Worm (Caenorhabditis elegans) whole organism, young adult: ENCODE measurements around the gene C06A1.3.

Experiments
- B0019.2 ChIP-seq: fragments of 200-800 bp; sonication (Bioruptor generic); conservative IDR thresholded peaks from 2 replicates; pipeline ENCODE4 v1.3.6; 2022; ENCODE audit warnings: missing genetic modification reagents, missing genetic modification characterization, missing compliant biosample characterization
- B0035.1 ChIP-seq: sonication (generic microtip); optimal IDR thresholded peaks from 2 replicates; lab custom pipeline; 2016; ENCODE audit warnings: missing genetic modification characterization, mild to moderate bottlenecking, missing compliant biosample characterization, missing genotype, missing genetic modification reagents
- B0261.1 ChIP-seq: sonication (generic microtip); optimal IDR thresholded peaks from 2 replicates; lab custom pipeline; 2016; ENCODE audit warnings: mild to moderate bottlenecking, missing genetic modification characterization, moderate library complexity, missing compliant biosample characterization
- C06A6.2 ChIP-seq: fragments of 200-800 bp; sonication (Bioruptor generic); conservative IDR thresholded peaks from 2 replicates; pipeline ENCODE4 v1.3.6; 2022; ENCODE audit warnings: missing genetic modification characterization, missing compliant biosample characterization
- C17E4.6 ChIP-seq: fragments of 200-800 bp; sonication (Bioruptor generic); IDR thresholded peaks from 2 replicates; pipeline ENCODE4 v1.3.6; 2022; ENCODE audit warnings: missing genetic modification reagents, missing genetic modification characterization, missing compliant biosample characterization
- F55B11.4 ChIP-seq: sonication (generic microtip); optimal IDR thresholded peaks from 2 replicates; lab custom pipeline; 2016; ENCODE audit warnings: missing compliant biosample characterization, missing genetic modification characterization, borderline replicate concordance; ENCODE audit not compliant: insufficient read depth
- K11D2.4 ChIP-seq: fragments of 200-800 bp; sonication (Bioruptor generic); IDR thresholded peaks from 2 replicates; pipeline ENCODE4 v1.3.6; 2022; ENCODE audit warnings: missing genetic modification reagents, missing genetic modification characterization, missing compliant biosample characterization
- K12H6.12 ChIP-seq: fragments of 200-800 bp; sonication (Bioruptor generic); optimal IDR thresholded peaks from 2 replicates; lab custom pipeline; 2018; ENCODE audit warnings: mild to moderate bottlenecking, missing genetic modification characterization, missing compliant biosample characterization
- Y79H2A.3 ChIP-seq: fragments of 200-800 bp; sonication (Bioruptor generic); conservative IDR thresholded peaks from 2 replicates; pipeline ENCODE4 v1.3.6; 2022; ENCODE audit warnings: missing genetic modification reagents, missing genetic modification characterization, missing compliant biosample characterization
- Y95B8A.8 ChIP-seq: fragments of 200-800 bp; sonication (Bioruptor generic); IDR thresholded peaks from 2 replicates; pipeline ENCODE4 v1.3.6; 2022; ENCODE audit warnings: missing genetic modification reagents, missing genetic modification characterization, missing compliant biosample characterization
- atf-7 ChIP-seq: sonication (generic microtip); optimal IDR thresholded peaks from 2 replicates; lab custom pipeline; 2017; ENCODE audit warnings: mild to moderate bottlenecking, missing genetic modification characterization, missing compliant biosample characterization
- athp-1 ChIP-seq: sonication (generic microtip); optimal IDR thresholded peaks from 2 replicates; lab custom pipeline; 2017; ENCODE audit warnings: mild to moderate bottlenecking, missing genetic modification characterization, missing compliant biosample characterization
- bed-1 ChIP-seq: fragments of 200-800 bp; sonication (Bioruptor generic); IDR thresholded peaks from 2 replicates; pipeline ENCODE4 v1.3.6; 2022; ENCODE audit warnings: missing genetic modification reagents, missing genetic modification characterization, missing compliant biosample characterization
- cebp-2 ChIP-seq: fragments of 200-800 bp; sonication (Bioruptor generic); IDR thresholded peaks from 2 replicates; pipeline ENCODE4 v1.3.6; 2022; ENCODE audit warnings: missing genetic modification characterization, missing compliant biosample characterization
- ceh-100 ChIP-seq: fragments of 200-800 bp; sonication (Bioruptor generic); IDR thresholded peaks from 2 replicates; pipeline ENCODE4 v1.3.6; 2022; ENCODE audit warnings: missing genetic modification reagents, missing genetic modification characterization, missing compliant biosample characterization
- ceh-27 ChIP-seq: fragments of 200-800 bp; sonication (Bioruptor generic); optimal IDR thresholded peaks from 2 replicates; lab custom pipeline; 2018; ENCODE audit warnings: mild to moderate bottlenecking, missing genetic modification characterization, moderate library complexity, missing compliant biosample characterization
- ceh-58 ChIP-seq: fragments of 200-800 bp; sonication (Bioruptor generic); IDR thresholded peaks from 2 replicates; pipeline ENCODE4 v1.3.6; 2022; ENCODE audit warnings: missing genetic modification characterization, missing compliant biosample characterization
- ceh-79 ChIP-seq: sonication (generic microtip); optimal IDR thresholded peaks from 2 replicates; lab custom pipeline; 2017; ENCODE audit warnings: mild to moderate bottlenecking, missing genetic modification characterization, missing compliant biosample characterization
- ceh-91 ChIP-seq: fragments of 200-800 bp; sonication (Bioruptor generic); IDR thresholded peaks from 2 replicates; pipeline ENCODE4 v1.3.6; 2022; ENCODE audit warnings: missing genetic modification reagents, missing genetic modification characterization, missing compliant biosample characterization
- dox-1 ChIP-seq: fragments of 200-800 bp; sonication (Bioruptor generic); IDR thresholded peaks from 2 replicates; pipeline ENCODE4 v1.3.6; 2022; ENCODE audit warnings: missing genetic modification reagents, missing genetic modification characterization, missing compliant biosample characterization
- dpff-1 ChIP-seq: sonication (generic microtip); optimal IDR thresholded peaks from 2 replicates; lab custom pipeline; 2017; ENCODE audit warnings: mild to moderate bottlenecking, missing genetic modification characterization, missing compliant biosample characterization
- dpl-1 ChIP-seq: fragments of 150-350 bp; optimal IDR thresholded peaks from 2 replicates; lab custom pipeline; 2014; ENCODE audit warnings: missing biosample characterization, missing genetic modification reagents, missing genetic modification characterization
- egrh-3 ChIP-seq: fragments of 200-800 bp; sonication (Bioruptor generic); IDR thresholded peaks from 2 replicates; pipeline ENCODE4 v1.3.6; 2022; ENCODE audit warnings: missing genetic modification reagents, missing genetic modification characterization, missing compliant biosample characterization
- ets-4 ChIP-seq: fragments of 200-800 bp; sonication (Bioruptor generic); optimal IDR thresholded peaks from 2 replicates; lab custom pipeline; 2018; ENCODE audit warnings: mild to moderate bottlenecking, missing genetic modification characterization, missing compliant biosample characterization
- him-1 ChIP-seq: sonication (generic microtip); optimal IDR thresholded peaks from 2 replicates; lab custom pipeline; 2016; ENCODE audit warnings: missing genotype, missing genetic modification reagents, missing genetic modification characterization, missing compliant biosample characterization
- hmg-1.2 ChIP-seq: fragments of 200-800 bp; sonication (Bioruptor generic); IDR thresholded peaks from 2 replicates; pipeline ENCODE4 v1.3.6; 2022; ENCODE audit warnings: missing genetic modification reagents, missing genetic modification characterization, missing compliant biosample characterization
- hmg-20 ChIP-seq: fragments of 200-800 bp; sonication (Bioruptor generic); IDR thresholded peaks from 2 replicates; pipeline ENCODE4 v1.3.6; 2022; ENCODE audit warnings: missing genetic modification reagents, missing genetic modification characterization, missing compliant biosample characterization
- lag-1 ChIP-seq: fragments of 200-800 bp; sonication (Bioruptor generic); IDR thresholded peaks from 2 replicates; pipeline ENCODE4 v1.3.6; 2022; ENCODE audit warnings: missing genetic modification reagents, missing genetic modification characterization, missing compliant biosample characterization
- let-526 ChIP-seq: fragments of 200-800 bp; sonication (Bioruptor generic); IDR thresholded peaks from 2 replicates; pipeline ENCODE4 v1.3.6; 2022; ENCODE audit warnings: missing genetic modification reagents, missing genetic modification characterization, missing compliant biosample characterization
- lsl-1 ChIP-seq: fragments of 200-800 bp; sonication (Bioruptor generic); optimal IDR thresholded peaks from 2 replicates; lab custom pipeline; 2018; ENCODE audit warnings: mild to moderate bottlenecking, missing genetic modification characterization, moderate library complexity, missing compliant biosample characterization
- mcd-1 ChIP-seq: fragments of 200-800 bp; sonication (Bioruptor generic); IDR thresholded peaks from 2 replicates; pipeline ENCODE4 v1.3.6; 2022; ENCODE audit warnings: missing genetic modification reagents, missing genetic modification characterization, missing compliant biosample characterization
- mel-28 ChIP-seq: sonication (generic microtip); optimal IDR thresholded peaks from 2 replicates; lab custom pipeline; 2016; ENCODE audit warnings: borderline replicate concordance, mild to moderate bottlenecking, missing genetic modification characterization, missing compliant biosample characterization
- mes-4 ChIP-seq: sonication (generic microtip); optimal IDR thresholded peaks from 2 replicates; lab custom pipeline; 2016; ENCODE audit warnings: missing genotype, missing genetic modification characterization, missing compliant biosample characterization
- nfya-2 ChIP-seq: fragments of 200-800 bp; sonication (Bioruptor generic); IDR thresholded peaks from 2 replicates; pipeline ENCODE4 v1.3.6; 2022; ENCODE audit warnings: missing genetic modification reagents, missing genetic modification characterization, missing compliant biosample characterization
- nhr-80 ChIP-seq: sonication (generic microtip); optimal IDR thresholded peaks from 2 replicates; lab custom pipeline; 2016; ENCODE audit warnings: missing genetic modification characterization, missing compliant biosample characterization
- nhr-90 ChIP-seq: sonication (generic microtip); optimal IDR thresholded peaks from 2 replicates; lab custom pipeline; 2016; ENCODE audit warnings: missing genotype, mild to moderate bottlenecking, missing genetic modification characterization, missing compliant biosample characterization
- rec-8 ChIP-seq, 2 experiments: sonication (generic microtip); optimal IDR thresholded peaks; 2 replicates each; lab custom pipeline; 2016; ENCODE audit warnings: mild to moderate bottlenecking in 2 of 2, missing genetic modification characterization in 2 of 2, missing genetic modification reagents in 2 of 2, missing genotype in 2 of 2, missing biosample characterization in 1 of 2, missing compliant biosample characterization in 1 of 2, moderate library complexity in 1 of 2
- somi-1 ChIP-seq: fragments of 200-800 bp; sonication (Bioruptor generic); optimal IDR thresholded peaks from 2 replicates; lab custom pipeline; 2018; ENCODE audit warnings: mild to moderate bottlenecking, missing genetic modification characterization, missing compliant biosample characterization
- tlf-1 ChIP-seq: fragments of 200-800 bp; sonication (Bioruptor generic); optimal IDR thresholded peaks from 2 replicates; lab custom pipeline; 2018; ENCODE audit warnings: mild to moderate bottlenecking, missing genetic modification characterization, missing compliant biosample characterization
- unc-130 ChIP-seq: sonication (generic microtip); optimal IDR thresholded peaks from 2 replicates; lab custom pipeline; 2016; ENCODE audit warnings: missing genetic modification reagents, missing genetic modification characterization, missing compliant biosample characterization
- xnd-1 ChIP-seq: sonication (generic microtip); optimal IDR thresholded peaks from 2 replicates; lab custom pipeline; 2016; ENCODE audit warnings: missing genotype, missing genetic modification reagents, missing genetic modification characterization, missing compliant biosample characterization
- zfh-2 ChIP-seq: fragments of 200-800 bp; sonication (Bioruptor generic); conservative IDR thresholded peaks from 2 replicates; pipeline ENCODE4 v1.3.6; 2022; ENCODE audit warnings: missing genetic modification reagents, missing genetic modification characterization, missing compliant biosample characterization
- zim-3 ChIP-seq: sonication (generic microtip); optimal IDR thresholded peaks from 2 replicates; lab custom pipeline; 2017; ENCODE audit warnings: mild to moderate bottlenecking, missing genetic modification characterization, moderate library complexity, missing compliant biosample characterization
- ztf-18 ChIP-seq: sonication (generic microtip); optimal IDR thresholded peaks from 2 replicates; lab custom pipeline; 2016; ENCODE audit warnings: missing genotype, mild to moderate bottlenecking, missing genetic modification characterization, missing compliant biosample characterization
- ztf-26 ChIP-seq: sonication (generic microtip); optimal IDR thresholded peaks from 2 replicates; lab custom pipeline; 2017; ENCODE audit warnings: missing genetic modification characterization, missing compliant biosample characterization
- ztf-6 ChIP-seq: fragments of 200-800 bp; sonication (Bioruptor generic); IDR thresholded peaks from 2 replicates; pipeline ENCODE4 v1.3.6; 2022; ENCODE audit warnings: missing genetic modification reagents, missing genetic modification characterization, missing compliant biosample characterization

C06A1.3 gene

DNA sequence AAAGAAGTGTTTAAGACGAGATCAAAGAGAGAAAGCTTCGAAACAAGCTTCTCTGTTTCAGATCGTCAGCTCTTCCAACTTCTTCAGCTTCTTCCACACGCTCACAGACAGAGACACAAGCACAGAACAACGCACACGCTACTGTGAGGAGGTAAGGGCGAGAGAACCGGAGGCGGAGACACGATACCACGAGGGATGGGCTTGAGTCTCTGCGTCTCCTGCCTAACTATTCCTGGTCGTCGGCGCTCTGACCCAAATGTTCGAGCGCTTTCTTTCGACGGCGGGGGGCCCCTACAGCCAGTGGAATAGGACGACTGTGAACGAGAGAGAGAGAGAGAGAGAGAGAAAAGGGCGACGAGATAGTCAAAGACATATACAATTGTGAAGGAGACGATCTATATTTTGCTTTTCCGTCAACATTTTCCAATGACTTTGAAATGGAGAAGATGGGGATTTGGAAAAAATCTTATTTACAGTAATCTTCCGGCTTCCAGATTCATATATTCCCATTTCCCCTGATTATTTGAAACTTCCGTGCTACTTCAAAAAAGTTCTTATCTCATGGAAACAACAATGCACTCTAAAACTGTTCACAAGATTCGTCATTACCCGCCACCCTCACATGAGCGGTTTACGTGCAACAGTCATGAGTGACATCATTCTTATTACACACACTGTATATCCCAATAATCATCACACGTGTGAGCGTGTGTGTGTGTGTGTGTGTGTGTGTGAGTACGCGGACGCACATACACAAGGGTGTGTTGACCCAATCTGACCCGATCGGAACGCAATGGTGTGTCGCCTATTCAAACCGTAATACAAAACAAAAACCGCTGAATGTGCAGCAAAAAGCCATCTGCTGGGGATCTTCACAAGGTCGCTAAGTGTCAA lies 23.0 kb upstream of the C06A1.3 start (continued):
- TF ChIP-seq B0035.1 (no peak), Y79H2A.3 (GFP tag; lab: Robert Waterston, UW) (no peak), mel-28 (no peak), dpl-1 (GFP tag; lab: Kevin White, UChicago) (no peak), lag-1 (GFP tag; lab: Robert Waterston, UW) (no peak), ztf-6 (GFP tag; lab: Robert Waterston, UW) (peak; percentile 69; the same call in 1 of the 2 replicates), tlf-1 (GFP tag; lab: Kevin White, UChicago) (peak; percentile 45), dpff-1 (tag; lab: Kevin White, UChicago) (no peak), dox-1 (GFP tag; lab: Robert Waterston, UW) (peak; percentile 67), ceh-27 (GFP tag; lab: Kevin White, UChicago) (peak; percentile 83), C17E4.6 (GFP tag; lab: Robert Waterston, UW) (no peak), him-1 (tag; lab: Kevin White, UChicago) (no peak), bed-1 (GFP tag; lab: Robert Waterston, UW) (no peak), ztf-26 (tag; lab: Kevin White, UChicago) (no peak), mes-4 (tag; lab: Kevin White, UChicago) (no peak), somi-1 (GFP tag; lab: Kevin White, UChicago) (no peak), C06A6.2 (GFP tag; lab: Robert Waterston, UW) (peak; percentile 54; the same call in 1 of the 2 replicates), B0261.1 (no peak), athp-1 (peak; percentile 14), lsl-1 (no peak), unc-130 (GFP tag; lab: Kevin White, UChicago) (no peak), K11D2.4 (GFP tag; lab: Robert Waterston, UW) (peak; percentile 87), egrh-3 (GFP tag; lab: Robert Waterston, UW) (peak; percentile 82), ceh-91 (GFP tag; lab: Robert Waterston, UW) (no peak), let-526 (GFP tag; lab: Robert Waterston, UW) (peak; percentile 88), ceh-100 (GFP tag; lab: Robert Waterston, UW) (no peak; the same call in 1 of the 2 replicates), nhr-80 (tag; lab: Kevin White, UChicago) (peak; percentile 33), ceh-79 (tag; lab: Kevin White, UChicago) (no peak), cebp-2 (GFP tag; lab: Robert Waterston, UW) (no peak), hmg-1.2 (GFP tag; lab: Robert Waterston, UW) (peak; percentile 65), B0019.2 (GFP tag; lab: Robert Waterston, UW) (no peak), ets-4 (GFP tag; lab: Kevin White, UChicago) (peak; percentile 24), zim-3 (tag; lab: Kevin White, UChicago) (peak; percentile 53), hmg-20 (GFP tag; lab: Robert Waterston, UW) (no peak), K12H6.12 (peak; percentile 90), xnd-1 (no peak), nfya-2 (GFP tag; lab: Robert Waterston, UW) (no peak), ceh-58 (GFP tag; lab: Robert Waterston, UW) (no peak), zfh-2 (GFP tag; lab: Robert Waterston, UW) (peak; percentile 98), rec-8 (tag; optimal IDR thresholded peaks at IDR 0.05; lab: Kevin White, UChicago) (no peak), F55B11.4 (tag; lab: Kevin White, UChicago) (no peak), Y95B8A.8 (GFP tag; lab: Robert Waterston, UW) (no peak; the same call in 1 of the 2 replicates), nhr-90 (tag; lab: Kevin White, UChicago) (peak; percentile 9), mcd-1 (GFP tag; lab: Robert Waterston, UW) (peak; percentile 72), atf-7 (tag; lab: Kevin White, UChicago) (peak; percentile 91), ztf-18 (no peak)
